Worm (Caenorhabditis elegans) whole organism, young adult: ENCODE data around the gene F16G10.9.

Source experiments
- T07F8.4 ChIP-seq: sonication (generic microtip); optimal IDR thresholded peaks from 2 replicates; lab custom pipeline; 2016; ENCODE audit warnings: mild to moderate bottlenecking, missing genetic modification characterization, moderate library complexity, missing compliant biosample characterization
- ZK185.1 ChIP-seq: sonication (generic microtip); optimal IDR thresholded peaks from 2 replicates; lab custom pipeline; 2016; ENCODE audit warnings: mild to moderate bottlenecking, missing genetic modification characterization, missing compliant biosample characterization; ENCODE audit not compliant: poor library complexity, severe bottlenecking
- bed-2 ChIP-seq: fragments of 200-800 bp; sonication (Bioruptor generic); IDR thresholded peaks from 2 replicates; pipeline ENCODE4 v1.3.6; 2022; ENCODE audit warnings: missing genetic modification reagents, missing genetic modification characterization, missing compliant biosample characterization
- ceh-58 ChIP-seq: fragments of 200-800 bp; sonication (Bioruptor generic); IDR thresholded peaks from 2 replicates; pipeline ENCODE4 v1.3.6; 2022; ENCODE audit warnings: missing genetic modification characterization, missing compliant biosample characterization
- efl-1 ChIP-seq: fragments of 150-350 bp; optimal IDR thresholded peaks from 2 replicates; lab custom pipeline; 2014; ENCODE audit warnings: missing biosample characterization, missing genetic modification reagents, missing genetic modification characterization
- lag-1 ChIP-seq: fragments of 200-800 bp; sonication (Bioruptor generic); IDR thresholded peaks from 2 replicates; pipeline ENCODE4 v1.3.6; 2022; ENCODE audit warnings: missing genetic modification reagents, missing genetic modification characterization, missing compliant biosample characterization
- lin-35 ChIP-seq, 3 experiments: fragments of 150-350 bp in 2 of 3; sonication (generic microtip) in 1 of 3; optimal IDR thresholded peaks; 2 replicates each; lab custom pipeline; 2014 to 2018; ENCODE audit warnings: missing biosample characterization in 3 of 3, missing genetic modification characterization in 3 of 3, missing genetic modification reagents in 3 of 3
- unc-62 ChIP-seq: fragments of 150-350 bp; optimal IDR thresholded peaks from 2 replicates; lab custom pipeline; 2014; ENCODE audit warnings: missing biosample characterization, missing genetic modification reagents, missing genetic modification characterization
- ztf-22 ChIP-seq: fragments of 200-800 bp; sonication (Bioruptor generic); optimal IDR thresholded peaks from 2 replicates; lab custom pipeline; 2018; ENCODE audit warnings: mild to moderate bottlenecking, missing genetic modification characterization, moderate library complexity, missing compliant biosample characterization

DNA sequence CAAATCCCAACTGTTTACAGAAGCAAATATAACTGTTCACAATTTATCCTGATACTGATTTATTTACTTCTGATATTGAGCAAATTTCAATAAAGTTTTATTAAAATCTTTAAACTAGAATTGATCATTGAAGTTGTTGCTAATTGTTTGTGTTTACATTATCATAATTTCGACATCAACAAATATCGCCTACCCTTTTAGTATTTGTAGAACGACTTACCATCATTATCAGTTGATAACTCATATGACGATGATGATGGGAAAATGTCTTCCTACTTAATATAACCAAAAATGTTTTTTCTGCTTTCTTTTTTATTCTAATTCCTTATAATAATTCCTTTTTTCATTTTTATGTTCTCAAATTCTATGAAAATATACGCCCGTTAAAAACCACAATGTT lies 35.3 kb upstream of the F16G10.9 start:
- TF ChIP-seq T07F8.4 (tag; lab: Kevin White, UChicago) = no peak
- no peak for TF ChIP-seq unc-62
- no peak for TF ChIP-seq bed-2
- no peak for TF ChIP-seq ZK185.1 (tag; lab: Kevin White, UChicago)
- TF ChIP-seq lag-1 (GFP tag; lab: Robert Waterston, UW) = no peak
- TF ChIP-seq ceh-58 (GFP tag; lab: Robert Waterston, UW) = no peak
- no peak for TF ChIP-seq efl-1
- no peak for TF ChIP-seq lin-35 (GFP tag; optimal IDR thresholded peaks at IDR 0.05; lab: Kevin White, UChicago)
- no peak for TF ChIP-seq ztf-22 (GFP tag; lab: Kevin White, UChicago)
